Worm (Caenorhabditis elegans) whole organism, L4/young adult: ENCODE results near the gene C14A6.7.

Source experiments
- W03F9.2 ChIP-seq: fragments of 150-350 bp; optimal IDR thresholded peaks from 2 replicates; lab custom pipeline; 2014; ENCODE audit warnings: missing biosample characterization, missing genetic modification characterization
- dao-5 ChIP-seq: sonication (generic microtip); optimal IDR thresholded peaks from 2 replicates; lab custom pipeline; 2016; ENCODE audit warnings: missing genotype, missing genetic modification characterization, moderate library complexity, missing compliant biosample characterization
- him-1 ChIP-seq: sonication (generic microtip); optimal IDR thresholded peaks from 2 replicates; lab custom pipeline; 2016; ENCODE audit warnings: missing genotype, missing genetic modification reagents, missing genetic modification characterization, missing compliant biosample characterization

DNA sequence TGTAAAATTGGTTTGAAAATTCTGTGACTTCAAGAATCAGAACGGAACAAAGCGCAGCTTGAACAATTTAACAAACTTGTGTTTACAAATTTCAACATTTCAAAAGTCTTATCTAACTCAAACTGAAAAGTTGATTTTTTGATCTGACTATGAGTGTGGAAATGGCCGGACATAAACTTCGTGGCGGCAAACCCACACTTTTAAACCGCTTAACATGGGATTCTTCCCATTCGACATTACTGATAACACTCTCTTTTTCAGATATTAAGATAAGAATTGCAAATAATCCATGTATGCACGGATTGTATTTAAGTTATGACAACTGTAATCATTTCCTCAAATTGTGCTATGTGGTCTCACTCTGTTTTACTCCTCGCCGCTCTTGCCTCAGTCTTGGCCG, 23.0 kb upstream of the C14A6.7 start, which contains the start of gene clec-42:
- no peak for TF ChIP-seq him-1 (tag; lab: Kevin White, UChicago)
- no peak for TF ChIP-seq dao-5 (tag; lab: Kevin White, UChicago)
- no peak for TF ChIP-seq W03F9.2 (tag; lab: Kevin White, UChicago)
